Fruit fly (Drosophila melanogaster) whole organism, embryonic: ENCODE data around the gene CG4820.

Experiments used
- B-H2 ChIP-seq: fragments of 200-800 bp; sonication (Bioruptor generic); optimal IDR thresholded peaks from 2 replicates; lab custom pipeline; 2018; ENCODE audit warnings: missing biosample characterization, mild to moderate bottlenecking, missing genetic modification characterization
- CG1024 ChIP-seq: fragments of 200-800 bp; sonication (Bioruptor generic); IDR thresholded peaks from 2 replicates; pipeline ENCODE4 v1.3.6; 2022; ENCODE audit warnings: missing biosample characterization, missing genetic modification characterization
- CG10321 ChIP-seq: fragments of 200-800 bp; sonication (Bioruptor generic); IDR thresholded peaks from 2 replicates; pipeline ENCODE4 v1.3.6; 2022; ENCODE audit warnings: missing biosample characterization, missing genetic modification characterization
- CG10543 ChIP-seq: fragments of 200-800 bp; sonication (Bioruptor generic); optimal IDR thresholded peaks from 3 replicates; lab custom pipeline; 2017; ENCODE audit warnings: missing biosample characterization, mild to moderate bottlenecking, missing genetic modification characterization, moderate library complexity
- CG12155 ChIP-seq: fragments of 200-800 bp; sonication (Bioruptor generic); optimal IDR thresholded peaks from 3 replicates; lab custom pipeline; 2016; ENCODE audit warnings: missing biosample characterization, missing genetic modification characterization
- CG12744 ChIP-seq: fragments of 200-800 bp; sonication (Bioruptor generic); optimal IDR thresholded peaks from 2 replicates; lab custom pipeline; 2016; ENCODE audit warnings: missing biosample characterization, missing genetic modification characterization
- CG13296 ChIP-seq: fragments of 200-800 bp; sonication (Bioruptor generic); optimal IDR thresholded peaks from 3 replicates; lab custom pipeline; 2018; ENCODE audit warnings: missing biosample characterization, mild to moderate bottlenecking, missing genetic modification characterization
- CG13624 ChIP-seq: fragments of 200-800 bp; sonication (Bioruptor generic); optimal IDR thresholded peaks from 2 replicates; lab custom pipeline; 2016; ENCODE audit warnings: missing biosample characterization, missing genetic modification characterization
- CG16815 ChIP-seq: fragments of 200-800 bp; sonication (Bioruptor generic); optimal IDR thresholded peaks from 3 replicates; lab custom pipeline; 2017; ENCODE audit warnings: missing biosample characterization, mild to moderate bottlenecking, missing genetic modification characterization
- CG17361 ChIP-seq: fragments of 200-800 bp; sonication (Bioruptor generic); IDR thresholded peaks from 3 replicates; pipeline ENCODE4 v1.3.6; 2022; ENCODE audit warnings: missing biosample characterization, missing genetic modification characterization
- CG1832 ChIP-seq: fragments of 200-800 bp; sonication (Bioruptor generic); optimal IDR thresholded peaks from 2 replicates; lab custom pipeline; 2017; ENCODE audit warnings: missing biosample characterization, mild to moderate bottlenecking, missing genetic modification characterization, inconsistent platforms
- CG3163 ChIP-seq: fragments of 200-800 bp; sonication (Bioruptor generic); optimal IDR thresholded peaks from 3 replicates; lab custom pipeline; 2016; ENCODE audit warnings: missing biosample characterization, missing genetic modification characterization
- CG3407 ChIP-seq: fragments of 200-800 bp; sonication (Bioruptor generic); optimal IDR thresholded peaks from 2 replicates; lab custom pipeline; 2018; ENCODE audit warnings: missing biosample characterization, mild to moderate bottlenecking, missing genetic modification characterization
- CG4854 ChIP-seq: fragments of 200-800 bp; sonication (Bioruptor generic); optimal IDR thresholded peaks from 2 replicates; lab custom pipeline; 2016; ENCODE audit warnings: missing biosample characterization, missing genetic modification characterization, inconsistent platforms
- CG7963 ChIP-seq: fragments of 200-800 bp; sonication (Bioruptor generic); IDR thresholded peaks from 3 replicates; pipeline ENCODE4 v1.3.6; 2022; ENCODE audit warnings: missing biosample characterization, missing genetic modification characterization; ENCODE audit not compliant: partially characterized antibody
- CG9437 ChIP-seq: fragments of 200-800 bp; sonication (Bioruptor generic); optimal IDR thresholded peaks from 2 replicates; lab custom pipeline; 2018; ENCODE audit warnings: missing biosample characterization, mild to moderate bottlenecking, missing genetic modification characterization
- CG9609 ChIP-seq: fragments of 200-800 bp; sonication (Bioruptor generic); optimal IDR thresholded peaks from 3 replicates; lab custom pipeline; 2016; ENCODE audit warnings: missing biosample characterization, missing genetic modification characterization
- CG9817 ChIP-seq: fragments of 200-800 bp; sonication (Bioruptor generic); optimal IDR thresholded peaks from 2 replicates; lab custom pipeline; 2018; ENCODE audit warnings: missing biosample characterization, mild to moderate bottlenecking, missing genetic modification characterization, moderate library complexity
- CG9876 ChIP-seq: fragments of 200-800 bp; sonication (Bioruptor generic); optimal IDR thresholded peaks from 2 replicates; lab custom pipeline; 2016; ENCODE audit warnings: missing biosample characterization, missing genetic modification characterization
- D19A ChIP-seq: fragments of 200-800 bp; optimal IDR thresholded peaks from 3 replicates; lab custom pipeline; 2019; ENCODE audit warnings: missing biosample characterization, mild to moderate bottlenecking, missing genetic modification characterization, moderate library complexity
- Dfd ChIP-seq, 2 experiments: fragments of >200 bp; optimal IDR thresholded peaks; 2 replicates each; lab custom pipeline; 2017; ENCODE audit warnings: missing biosample characterization in 2 of 2, missing genetic modification characterization in 2 of 2
- HmgZ ChIP-seq: fragments of 200-800 bp; sonication (Bioruptor generic); optimal IDR thresholded peaks from 2 replicates; lab custom pipeline; 2018; ENCODE audit warnings: missing biosample characterization, mild to moderate bottlenecking, missing genetic modification characterization
- MBD-R2 ChIP-seq: fragments of 200-800 bp; sonication (Bioruptor generic); IDR thresholded peaks from 2 replicates; pipeline ENCODE4 v1.3.6; 2022; ENCODE audit warnings: missing biosample characterization, missing genetic modification characterization
- Meics ChIP-seq: fragments of 200-800 bp; sonication (Bioruptor generic); optimal IDR thresholded peaks from 2 replicates; lab custom pipeline; 2017; ENCODE audit warnings: missing biosample characterization, mild to moderate bottlenecking, missing genetic modification characterization
- Nf-YB ChIP-seq: fragments of 200-800 bp; sonication (Bioruptor generic); optimal IDR thresholded peaks from 3 replicates; lab custom pipeline; 2019; ENCODE audit warnings: missing biosample characterization, mild to moderate bottlenecking, missing genetic modification characterization, moderate library complexity
- Rx ChIP-seq: fragments of 200-800 bp; sonication (Bioruptor generic); IDR thresholded peaks from 2 replicates; pipeline ENCODE4 v1.3.6; 2022; ENCODE audit warnings: missing biosample characterization, missing genetic modification characterization
- Sox100B ChIP-seq: fragments of 200-800 bp; sonication (Bioruptor generic); optimal IDR thresholded peaks from 3 replicates; lab custom pipeline; 2018; ENCODE audit warnings: missing biosample characterization, mild to moderate bottlenecking, missing genetic modification characterization
- Spps ChIP-seq: fragments of 200-800 bp; sonication (Bioruptor generic); optimal IDR thresholded peaks from 2 replicates; lab custom pipeline; 2018; ENCODE audit warnings: missing biosample characterization, mild to moderate bottlenecking, missing genetic modification characterization
- YL-1 ChIP-seq: fragments of 200-800 bp; sonication (Bioruptor generic); optimal IDR thresholded peaks from 3 replicates; lab custom pipeline; 2017; ENCODE audit warnings: missing biosample characterization, mild to moderate bottlenecking, missing genetic modification characterization
- aop ChIP-seq: fragments of 200-800 bp; sonication (Bioruptor generic); IDR thresholded peaks from 2 replicates; pipeline ENCODE4 v1.3.6; 2022; ENCODE audit warnings: missing biosample characterization, missing genetic modification characterization
- ap ChIP-seq: fragments of 200-800 bp; sonication (Bioruptor generic); IDR thresholded peaks from 2 replicates; pipeline ENCODE4 v1.3.6; 2022; ENCODE audit warnings: missing biosample characterization, missing genetic modification characterization
- bsh ChIP-seq, 2 experiments: fragments of 200-800 bp; sonication (Bioruptor generic); optimal IDR thresholded peaks; 2 replicates each; lab custom pipeline; 2017 to 2018; ENCODE audit warnings: mild to moderate bottlenecking in 2 of 2, missing biosample characterization in 2 of 2, missing genetic modification characterization in 2 of 2, moderate library complexity in 1 of 2
- btn ChIP-seq: fragments of 200-800 bp; sonication (Bioruptor generic); optimal IDR thresholded peaks from 2 replicates; lab custom pipeline; 2016; ENCODE audit warnings: missing biosample characterization, missing genetic modification characterization
- crc ChIP-seq: fragments of 200-800 bp; sonication (Bioruptor generic); optimal IDR thresholded peaks from 2 replicates; lab custom pipeline; 2016; ENCODE audit warnings: missing biosample characterization, missing genetic modification characterization
- danr ChIP-seq: fragments of 200-800 bp; sonication (Bioruptor generic); IDR thresholded peaks from 2 replicates; pipeline ENCODE4 v1.3.6; 2022; ENCODE audit warnings: missing biosample characterization, missing genetic modification characterization
- dmrt11E ChIP-seq: fragments of 200-800 bp; sonication (Bioruptor generic); optimal IDR thresholded peaks from 3 replicates; lab custom pipeline; 2018; ENCODE audit warnings: missing biosample characterization, mild to moderate bottlenecking, missing genetic modification characterization, moderate library complexity
- eve ChIP-seq, 2 experiments: fragments of >200 bp; optimal IDR thresholded peaks; 2 replicates each; lab custom pipeline; 2017; ENCODE audit warnings: missing biosample characterization in 2 of 2, missing genetic modification characterization in 2 of 2
- fd64A ChIP-seq: fragments of 200-800 bp; sonication (Bioruptor generic); optimal IDR thresholded peaks from 3 replicates; lab custom pipeline; 2018; ENCODE audit warnings: missing biosample characterization, mild to moderate bottlenecking, missing genetic modification characterization
- gfzf ChIP-seq: fragments of 200-800 bp; sonication (Bioruptor generic); optimal IDR thresholded peaks from 2 replicates; lab custom pipeline; 2016; ENCODE audit warnings: missing biosample characterization, mild to moderate bottlenecking, missing genetic modification characterization, moderate library complexity
- gro ChIP-seq: fragments of 200-800 bp; sonication (Bioruptor generic); optimal IDR thresholded peaks from 2 replicates; lab custom pipeline; 2016; ENCODE audit warnings: missing biosample characterization, missing genetic modification characterization
- gsb ChIP-seq: fragments of 200-800 bp; sonication (Bioruptor generic); IDR thresholded peaks from 2 replicates; pipeline ENCODE4 v1.3.6; 2022; ENCODE audit warnings: missing biosample characterization, missing genetic modification characterization
- hb ChIP-seq: fragments of 200-800 bp; sonication (Bioruptor generic); IDR thresholded peaks from 3 replicates; pipeline ENCODE4 v1.3.6; 2022; ENCODE audit warnings: missing biosample characterization, missing genetic modification characterization; ENCODE audit not compliant: partially characterized antibody
- knrl ChIP-seq: fragments of 200-800 bp; sonication (Bioruptor generic); IDR thresholded peaks from 3 replicates; pipeline ENCODE4 v1.3.6; 2022; ENCODE audit warnings: missing biosample characterization, missing genetic modification characterization; ENCODE audit not compliant: partially characterized antibody
- maf-S ChIP-seq: fragments of 200-800 bp; sonication (Bioruptor generic); optimal IDR thresholded peaks from 2 replicates; lab custom pipeline; 2016; ENCODE audit warnings: missing biosample characterization, missing genetic modification characterization
- p53 ChIP-seq: fragments of 200-800 bp; sonication (Bioruptor generic); optimal IDR thresholded peaks from 2 replicates; lab custom pipeline; 2016; ENCODE audit warnings: missing biosample characterization, missing genetic modification characterization
- peb ChIP-seq: fragments of 200-800 bp; sonication (Bioruptor generic); IDR thresholded peaks from 2 replicates; pipeline ENCODE4 v1.3.6; 2022; ENCODE audit warnings: missing biosample characterization, missing genetic modification characterization
- psq ChIP-seq: fragments of 200-800 bp; sonication (Bioruptor generic); optimal IDR thresholded peaks from 2 replicates; lab custom pipeline; 2017; ENCODE audit warnings: missing biosample characterization, missing genetic modification characterization
- ttk ChIP-seq: fragments of 200-800 bp; sonication (Bioruptor generic); IDR thresholded peaks from 2 replicates; pipeline ENCODE4 v2.1.2; 2022; ENCODE audit warnings: missing biosample characterization, missing genetic modification characterization
- vvl ChIP-seq: fragments of 200-800 bp; sonication (Bioruptor generic); IDR thresholded peaks from 2 replicates; pipeline ENCODE4 v1.3.6; 2022; ENCODE audit warnings: missing biosample characterization, missing genetic modification characterization
- wek ChIP-seq: fragments of 200-800 bp; sonication (Bioruptor generic); optimal IDR thresholded peaks from 3 replicates; lab custom pipeline; 2018; ENCODE audit warnings: missing biosample characterization, mild to moderate bottlenecking, missing genetic modification characterization, moderate library complexity
- z ChIP-seq: fragments of 200-800 bp; sonication (Bioruptor generic); IDR thresholded peaks from 3 replicates; pipeline ENCODE4 v1.3.6; 2022; ENCODE audit warnings: missing biosample characterization, missing genetic modification characterization

Gene CG4820

dm6 chr3R:11226496-11226895 is 10.2 kb downstream of the CG4820 start, which contains the start of gene CG17726 (continued):
- TF ChIP-seq p53 (GFP tag; lab: Kevin White, UChicago): peak; percentile 56
- TF ChIP-seq dmrt11E (tag; lab: Kevin White, UChicago): peak; percentile 99
- peak; percentile 96 for TF ChIP-seq peb (GFP tag; lab: Robert Waterston, UW)
- TF ChIP-seq crc (GFP tag; lab: Kevin White, UChicago): peak; percentile 77
- peak; percentile 95 for TF ChIP-seq CG1024
- peak; percentile 96 for TF ChIP-seq Spps (tag; lab: Kevin White, UChicago)
- TF ChIP-seq ttk (GFP tag; lab: Robert Waterston, UW): peak; percentile 98
- TF ChIP-seq hb (GFP tag; lab: Robert Waterston, UW): no peak
- peak; percentile 99 for TF ChIP-seq ap (GFP tag; lab: Robert Waterston, UW)
- TF ChIP-seq Dfd (GFP tag; optimal IDR thresholded peaks at IDR 0.05; lab: Kevin White, UChicago): no peak
- peak; percentile 93 for TF ChIP-seq CG9437
- TF ChIP-seq CG12744 (GFP tag; lab: Kevin White, UChicago): peak; percentile 92
- peak; percentile 89 for TF ChIP-seq Nf-YB
- peak; percentile 3 for TF ChIP-seq fd64A (GFP tag; lab: Kevin White, UChicago)
- peak; percentile 92 for TF ChIP-seq B-H2 (GFP tag; lab: Kevin White, UChicago)
- TF ChIP-seq psq (GFP tag; lab: Kevin White, UChicago): peak; percentile 88
- peak; percentile 99 for TF ChIP-seq D19A (tag; lab: Kevin White, UChicago)
- TF ChIP-seq btn (GFP tag; lab: Kevin White, UChicago): peak; percentile 57
- peak; percentile 63 for TF ChIP-seq CG3163 (GFP tag; lab: Kevin White, UChicago)
- peak; percentile 97 for TF ChIP-seq CG17361 (GFP tag; lab: Robert Waterston, UW)
- peak; percentile 52 for TF ChIP-seq CG9876
- peak; percentile 86 for TF ChIP-seq CG9609 (GFP tag; lab: Kevin White, UChicago)
- TF ChIP-seq gfzf (GFP tag; lab: Kevin White, UChicago): peak; percentile 20
- peak; percentile 96 for TF ChIP-seq Meics (GFP tag; lab: Kevin White, UChicago)
- peak; percentile 94 for TF ChIP-seq CG13624 (GFP tag; lab: Kevin White, UChicago)
- TF ChIP-seq knrl: 0 out of 3 replicates have a peak, but pooled peaks have one; percentile 30
- TF ChIP-seq HmgZ (tag; lab: Kevin White, UChicago): peak; percentile 97
- peak; percentile 95 for TF ChIP-seq CG12155 (GFP tag; lab: Kevin White, UChicago)
- TF ChIP-seq CG10543 (GFP tag; lab: Kevin White, UChicago): peak; percentile 85
- peak; percentile 89 for TF ChIP-seq aop (GFP tag; lab: Robert Waterston, UW)
- TF ChIP-seq Rx (GFP tag; lab: Robert Waterston, UW): peak; percentile 95
- peak in 1 of 2 experiments; percentile 48 for TF ChIP-seq eve (GFP tag; optimal IDR thresholded peaks at IDR 0.05; lab: Kevin White, UChicago)
- peak; percentile 95 for TF ChIP-seq YL-1
- peak; percentile 89 for TF ChIP-seq gsb (GFP tag; lab: Robert Waterston, UW)
- peak; percentile 94 for TF ChIP-seq CG3407
- TF ChIP-seq CG9817 (tag; lab: Kevin White, UChicago): peak; percentile 96
- TF ChIP-seq vvl (GFP tag; lab: Robert Waterston, UW): peak; percentile 99
- no peak for TF ChIP-seq CG1832 (GFP tag; lab: Kevin White, UChicago)
- TF ChIP-seq CG16815: peak; percentile 94
- no peak for TF ChIP-seq CG7963 (GFP tag; lab: Robert Waterston, UW)
- peak; percentile 81 for TF ChIP-seq maf-S (GFP tag; lab: Kevin White, UChicago)
- peak; percentile 99 for TF ChIP-seq MBD-R2 (GFP tag; lab: Robert Waterston, UW)
- TF ChIP-seq Sox100B (GFP tag; lab: Kevin White, UChicago): no peak
- peak; percentile 90 for TF ChIP-seq CG4854
- TF ChIP-seq bsh (GFP tag; optimal IDR thresholded peaks at IDR 0.05; lab: Kevin White, UChicago): peak; percentile 62 to 99
- TF ChIP-seq z (GFP tag; lab: Robert Waterston, UW): peak; percentile 75; the same call in 1 of the 3 replicates
- peak; percentile 79 for TF ChIP-seq wek (GFP tag; lab: Kevin White, UChicago)
- peak; percentile 80 for TF ChIP-seq gro (GFP tag; lab: Kevin White, UChicago)
- TF ChIP-seq CG13296 (GFP tag; lab: Kevin White, UChicago): peak; percentile 96
- peak; percentile 93 for TF ChIP-seq danr (GFP tag; lab: Robert Waterston, UW)
- peak; percentile 86 for TF ChIP-seq CG10321 (GFP tag; lab: Robert Waterston, UW)
